Worm (Caenorhabditis elegans) whole organism, mixed stage, embryonic: ENCODE data around the gene srw-109.

ENCODE experiments used
- nhr-76 ChIP-seq: sonication (generic microtip); optimal IDR thresholded peaks from 2 replicates; lab custom pipeline; 2017; ENCODE audit warnings: missing biosample characterization, missing genetic modification characterization
- unc-39 ChIP-seq: fragments of 150-350 bp; optimal IDR thresholded peaks from 2 replicates; lab custom pipeline; 2014; ENCODE audit warnings: missing biosample characterization, missing genetic modification characterization
- zip-8 ChIP-seq: fragments of 150-350 bp; optimal IDR thresholded peaks from 2 replicates; lab custom pipeline; 2014; ENCODE audit warnings: missing biosample characterization, missing genetic modification characterization

ce11 chrV:620987-621386 is 12.2 kb upstream of the srw-109 start:
- TF ChIP-seq nhr-76 (tag; lab: Kevin White, UChicago) (no peak), unc-39 (tag; lab: Kevin White, UChicago) (no peak), zip-8 (no peak)
